Fruit fly (Drosophila melanogaster) whole organism, embryonic: ENCODE data around the gene CG34001.

Experiments
- ATbp ChIP-seq: fragments of 200-800 bp; sonication (Bioruptor generic); optimal IDR thresholded peaks from 2 replicates; lab custom pipeline; 2017; ENCODE audit warnings: missing biosample characterization, mild to moderate bottlenecking, missing genetic modification characterization, missing genetic modification reagents
- BEAF-32 ChIP-seq: fragments of 200-800 bp; sonication (Bioruptor generic); optimal IDR thresholded peaks from 3 replicates; lab custom pipeline; 2017; ENCODE audit warnings: missing biosample characterization, missing genetic modification characterization, mild to moderate bottlenecking, moderate library complexity, missing genetic modification reagents
- Blimp-1 ChIP-seq: fragments of 200-800 bp; sonication (Bioruptor generic); optimal IDR thresholded peaks from 3 replicates; lab custom pipeline; 2018; ENCODE audit warnings: missing biosample characterization, missing genetic modification characterization, mild to moderate bottlenecking, moderate library complexity, missing genetic modification reagents
- CG14667 ChIP-seq: fragments of 200-800 bp; sonication (Bioruptor generic); IDR thresholded peaks from 2 replicates; pipeline ENCODE4 v1.3.6; 2022; ENCODE audit warnings: missing biosample characterization, missing genetic modification characterization
- CG15696 ChIP-seq: fragments of 200-800 bp; sonication (Bioruptor generic); optimal IDR thresholded peaks from 2 replicates; lab custom pipeline; 2019; ENCODE audit warnings: missing biosample characterization, mild to moderate bottlenecking, missing genetic modification characterization, moderate library complexity
- CG17186 ChIP-seq: fragments of 200-800 bp; sonication (Bioruptor generic); optimal IDR thresholded peaks from 3 replicates; lab custom pipeline; 2017; ENCODE audit warnings: missing biosample characterization, missing genetic modification reagents, missing genetic modification characterization
- CG17568 ChIP-seq: fragments of 200-800 bp; sonication (Bioruptor generic); optimal IDR thresholded peaks from 2 replicates; lab custom pipeline; 2018; ENCODE audit warnings: missing biosample characterization, mild to moderate bottlenecking, missing genetic modification characterization, moderate library complexity
- CG17912 ChIP-seq: fragments of 200-800 bp; sonication (Bioruptor generic); optimal IDR thresholded peaks from 2 replicates; lab custom pipeline; 2018; ENCODE audit warnings: missing biosample characterization, mild to moderate bottlenecking, missing genetic modification characterization
- CG18619 ChIP-seq: fragments of 200-800 bp; sonication (Bioruptor generic); optimal IDR thresholded peaks from 3 replicates; lab custom pipeline; 2017; ENCODE audit warnings: missing biosample characterization, mild to moderate bottlenecking, missing genetic modification characterization
- CG30403 ChIP-seq: fragments of 200-800 bp; sonication (Bioruptor generic); optimal IDR thresholded peaks from 3 replicates; lab custom pipeline; 2016; ENCODE audit warnings: missing biosample characterization, missing genetic modification characterization
- CG31224 ChIP-seq: fragments of 200-800 bp; sonication (Bioruptor generic); IDR thresholded peaks from 2 replicates; pipeline ENCODE4 v1.3.6; 2022; ENCODE audit warnings: missing biosample characterization, missing genetic modification characterization
- CG4360 ChIP-seq: fragments of 200-800 bp; sonication (Bioruptor generic); IDR thresholded peaks from 2 replicates; pipeline ENCODE4 v1.3.6; 2022; ENCODE audit warnings: missing biosample characterization, missing genetic modification characterization
- CG4707 ChIP-seq: fragments of 200-800 bp; sonication (Bioruptor generic); optimal IDR thresholded peaks from 2 replicates; lab custom pipeline; 2018; ENCODE audit warnings: missing biosample characterization, mild to moderate bottlenecking, missing genetic modification characterization, moderate library complexity
- CG6175 ChIP-seq: fragments of 200-800 bp; sonication (Bioruptor generic); IDR thresholded peaks from 3 replicates; pipeline ENCODE4 v1.3.6; 2022; ENCODE audit warnings: missing biosample characterization, missing genetic modification characterization
- CG6683 ChIP-seq: fragments of 200-800 bp; sonication (Bioruptor generic); optimal IDR thresholded peaks from 2 replicates; lab custom pipeline; 2017; ENCODE audit warnings: missing biosample characterization, mild to moderate bottlenecking, missing genetic modification characterization, missing genetic modification reagents
- CG9215 ChIP-seq: fragments of 200-800 bp; sonication (Bioruptor generic); IDR thresholded peaks from 2 replicates; pipeline ENCODE4 v1.3.6; 2022; ENCODE audit warnings: missing biosample characterization, missing genetic modification characterization
- D19B ChIP-seq: fragments of 200-800 bp; sonication (Bioruptor generic); optimal IDR thresholded peaks from 2 replicates; lab custom pipeline; 2017; ENCODE audit warnings: missing biosample characterization, mild to moderate bottlenecking, missing genetic modification characterization
- Doc3 ChIP-seq: fragments of 200-800 bp; sonication (Bioruptor generic); IDR thresholded peaks from 3 replicates; pipeline ENCODE4 v1.3.6; 2022; ENCODE audit warnings: missing biosample characterization, missing genetic modification characterization; ENCODE audit not compliant: partially characterized antibody
- Ets97D ChIP-seq: fragments of 200-800 bp; sonication (Bioruptor generic); optimal IDR thresholded peaks from 3 replicates; lab custom pipeline; 2016; ENCODE audit warnings: missing biosample characterization, missing genetic modification characterization
- GATAe ChIP-seq: fragments of 200-800 bp; sonication (Bioruptor generic); conservative IDR thresholded peaks from 2 replicates; pipeline ENCODE4 v1.3.6; 2022; ENCODE audit warnings: missing biosample characterization, missing genetic modification characterization
- Gug ChIP-seq: fragments of 200-800 bp; sonication (Bioruptor generic); IDR thresholded peaks from 4 replicates; pipeline ENCODE4 v1.3.6; 2022; ENCODE audit warnings: missing biosample characterization, missing genetic modification characterization
- HLH4C ChIP-seq: fragments of 200-800 bp; sonication (Bioruptor generic); IDR thresholded peaks from 3 replicates; pipeline ENCODE4 v1.3.6; 2022; ENCODE audit warnings: missing biosample characterization, missing genetic modification characterization; ENCODE audit not compliant: partially characterized antibody
- HLH54F ChIP-seq: fragments of 200-800 bp; sonication (Bioruptor generic); optimal IDR thresholded peaks from 3 replicates; lab custom pipeline; 2016; ENCODE audit warnings: missing biosample characterization, missing genetic modification characterization
- HmgD ChIP-seq: fragments of 200-800 bp; sonication (Bioruptor generic); optimal IDR thresholded peaks from 3 replicates; lab custom pipeline; 2016; ENCODE audit warnings: missing biosample characterization, missing genetic modification characterization
- Hmx ChIP-seq: fragments of 200-800 bp; sonication (Bioruptor generic); optimal IDR thresholded peaks from 2 replicates; lab custom pipeline; 2016; ENCODE audit warnings: missing biosample characterization, missing genetic modification characterization
- Optix ChIP-seq: fragments of 200-800 bp; sonication (Bioruptor generic); IDR thresholded peaks from 3 replicates; pipeline ENCODE4 v1.3.6; 2022; ENCODE audit warnings: missing biosample characterization, missing genetic modification characterization
- Scr ChIP-seq: fragments of 200-800 bp; sonication (Bioruptor generic); IDR thresholded peaks from 2 replicates; pipeline ENCODE4 v1.3.6; 2022; ENCODE audit warnings: missing biosample characterization, missing genetic modification characterization; ENCODE audit not compliant: partially characterized antibody
- Taf1 ChIP-seq: fragments of 200-800 bp; sonication (Bioruptor generic); IDR thresholded peaks from 2 replicates; pipeline ENCODE4 v1.3.6; 2022; ENCODE audit warnings: missing biosample characterization, missing genetic modification characterization
- bab2 ChIP-seq: fragments of 200-800 bp; sonication (Bioruptor generic); optimal IDR thresholded peaks from 2 replicates; lab custom pipeline; 2016; ENCODE audit warnings: missing biosample characterization, missing genetic modification characterization
- cad ChIP-seq: fragments of >200 bp; optimal IDR thresholded peaks from 2 replicates; lab custom pipeline; 2017; ENCODE audit warnings: missing biosample characterization, missing genetic modification characterization
- cg ChIP-seq: fragments of 200-800 bp; sonication (Bioruptor generic); optimal IDR thresholded peaks from 3 replicates; lab custom pipeline; 2019; ENCODE audit warnings: missing biosample characterization, mild to moderate bottlenecking, missing genetic modification characterization, moderate library complexity
- chn ChIP-seq: fragments of 200-800 bp; sonication (Bioruptor generic); optimal IDR thresholded peaks from 2 replicates; lab custom pipeline; 2016; ENCODE audit warnings: missing biosample characterization, missing genetic modification characterization
- corto ChIP-seq: fragments of 200-800 bp; sonication (Bioruptor generic); optimal IDR thresholded peaks from 2 replicates; lab custom pipeline; 2016; ENCODE audit warnings: missing biosample characterization, mild to moderate bottlenecking, missing genetic modification characterization, moderate library complexity
- dmrt11E ChIP-seq: fragments of 200-800 bp; sonication (Bioruptor generic); optimal IDR thresholded peaks from 3 replicates; lab custom pipeline; 2018; ENCODE audit warnings: missing biosample characterization, mild to moderate bottlenecking, missing genetic modification characterization, moderate library complexity
- gro ChIP-seq: fragments of 200-800 bp; sonication (Bioruptor generic); optimal IDR thresholded peaks from 2 replicates; lab custom pipeline; 2016; ENCODE audit warnings: missing biosample characterization, missing genetic modification characterization
- ind ChIP-seq: fragments of 200-800 bp; sonication (Bioruptor generic); optimal IDR thresholded peaks from 3 replicates; lab custom pipeline; 2016; ENCODE audit warnings: missing biosample characterization, missing genetic modification characterization
- kah ChIP-seq: fragments of 200-800 bp; sonication (Bioruptor generic); optimal IDR thresholded peaks from 2 replicates; lab custom pipeline; 2018; ENCODE audit warnings: missing biosample characterization, mild to moderate bottlenecking, missing genetic modification characterization
- mam ChIP-seq: fragments of 200-800 bp; sonication (Bioruptor generic); optimal IDR thresholded peaks from 3 replicates; lab custom pipeline; 2016; ENCODE audit warnings: missing biosample characterization, missing genetic modification characterization
- mld ChIP-seq: fragments of 200-800 bp; sonication (Bioruptor generic); IDR thresholded peaks from 3 replicates; pipeline ENCODE4 v1.3.6; 2022; ENCODE audit warnings: missing biosample characterization, missing genetic modification characterization; ENCODE audit not compliant: partially characterized antibody
- nom ChIP-seq: fragments of 200-800 bp; sonication (Bioruptor generic); optimal IDR thresholded peaks from 2 replicates; lab custom pipeline; 2017; ENCODE audit warnings: missing biosample characterization, missing genetic modification characterization, mild to moderate bottlenecking, moderate library complexity, missing genetic modification reagents
- pita ChIP-seq: fragments of 200-800 bp; sonication (Bioruptor generic); optimal IDR thresholded peaks from 2 replicates; lab custom pipeline; 2017; ENCODE audit warnings: missing biosample characterization, mild to moderate bottlenecking, missing genetic modification characterization
- pum ChIP-seq: fragments of 200-800 bp; sonication (Bioruptor generic); optimal IDR thresholded peaks from 2 replicates; lab custom pipeline; 2016; ENCODE audit warnings: missing biosample characterization, missing genetic modification characterization
- rib ChIP-seq: fragments of 200-800 bp; sonication (Bioruptor generic); IDR thresholded peaks from 2 replicates; pipeline ENCODE4 v1.3.6; 2022; ENCODE audit warnings: missing biosample characterization, missing genetic modification characterization
- sens-2 ChIP-seq: fragments of 200-800 bp; sonication (Bioruptor generic); IDR thresholded peaks from 2 replicates; pipeline ENCODE4 v1.3.6; 2022; ENCODE audit warnings: missing biosample characterization, missing genetic modification characterization
- sima ChIP-seq: fragments of 200-800 bp; sonication (Bioruptor generic); optimal IDR thresholded peaks from 2 replicates; lab custom pipeline; 2016; ENCODE audit warnings: missing biosample characterization, missing genetic modification characterization
- ssp ChIP-seq: fragments of 200-800 bp; sonication (Bioruptor generic); IDR thresholded peaks from 2 replicates; pipeline ENCODE4 v1.3.6; 2022; ENCODE audit warnings: missing biosample characterization, missing genetic modification characterization
- trh ChIP-seq: fragments of 200-800 bp; sonication (Bioruptor generic); optimal IDR thresholded peaks from 2 replicates; lab custom pipeline; 2016; ENCODE audit warnings: missing biosample characterization, missing genetic modification characterization
- yki ChIP-seq: fragments of >200 bp; optimal IDR thresholded peaks from 3 replicates; lab custom pipeline; 2018
- zfh1 ChIP-seq: fragments of 200-800 bp; sonication (Bioruptor generic); IDR thresholded peaks from 3 replicates; pipeline ENCODE4 v1.3.6; 2022; ENCODE audit warnings: missing biosample characterization, missing genetic modification characterization
- zfh2 ChIP-seq: fragments of 200-800 bp; sonication (Bioruptor generic); optimal IDR thresholded peaks from 2 replicates; lab custom pipeline; 2016; ENCODE audit warnings: missing biosample characterization, missing genetic modification characterization

Gene CG34001

DNA sequence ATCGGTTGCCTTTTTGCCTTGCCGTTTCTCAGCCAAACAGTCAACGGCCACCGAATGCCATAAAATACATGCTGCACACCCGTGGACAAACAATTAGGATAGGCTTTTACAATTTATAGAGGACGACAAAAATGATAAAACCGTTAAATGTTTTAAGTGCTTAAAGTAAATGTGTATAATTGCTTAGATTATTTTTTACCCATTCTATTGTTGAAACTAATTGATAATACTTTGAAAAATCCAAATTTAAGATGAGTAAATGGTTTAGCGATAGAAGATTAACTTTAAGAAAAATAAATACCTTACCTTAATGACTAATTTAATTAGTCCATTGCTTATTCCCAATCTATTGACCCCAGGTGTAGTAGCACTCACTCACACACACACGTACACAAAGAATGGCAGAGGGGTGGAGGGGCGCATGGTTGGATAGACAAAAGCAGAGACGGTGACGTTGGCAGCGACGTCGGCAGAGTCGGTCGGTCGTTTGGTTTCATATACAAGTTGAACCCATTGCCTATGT is 47.7 kb downstream of the CG34001 start (continued):
- TF ChIP-seq CG30403 (GFP tag; lab: Kevin White, UChicago) (peak; percentile 98), Ets97D (peak; percentile 68), chn (GFP tag; lab: Kevin White, UChicago) (peak; percentile 87), corto (no peak), kah (GFP tag; lab: Kevin White, UChicago) (peak; percentile 83), CG17568 (GFP tag; lab: Kevin White, UChicago) (peak; percentile 88), mam (GFP tag; lab: Kevin White, UChicago) (peak; percentile 88), CG4360 (GFP tag; lab: Robert Waterston, UW) (peak; percentile 72), cg (GFP tag; lab: Kevin White, UChicago) (peak; percentile 90), bab2 (GFP tag; lab: Kevin White, UChicago) (peak; percentile 88), pita (no peak), ssp (peak; percentile 85), Optix (GFP tag; lab: Robert Waterston, UW) (no peak), zfh2 (GFP tag; lab: Kevin White, UChicago) (peak; percentile 90), Taf1 (GFP tag; lab: Robert Waterston, UW) (peak; percentile 74; the same call in 1 of the 2 replicates), cad (no peak), rib (peak; percentile 85), ind (GFP tag; lab: Kevin White, UChicago) (peak; percentile 86), CG17912 (GFP tag; lab: Kevin White, UChicago) (peak; percentile 65), Scr (GFP tag; lab: Robert Waterston, UW) (0 out of 2 replicates have a peak, but pooled peaks have one; percentile 13), CG6175 (GFP tag; lab: Robert Waterston, UW) (peak; percentile 79; the same call in 2 of the 3 replicates), trh (peak; percentile 85), BEAF-32 (peak; percentile 6), yki (peak; percentile 42), HmgD (GFP tag; lab: Kevin White, UChicago) (peak; percentile 60), CG4707 (peak; percentile 80), dmrt11E (tag; lab: Kevin White, UChicago) (peak; percentile 92), mld (no peak), CG9215 (GFP tag; lab: Robert Waterston, UW) (peak; percentile 91), ATbp (GFP tag; lab: Kevin White, UChicago) (peak; percentile 95), Gug (peak; percentile 80; the same call in 3 of the 4 replicates), pum (peak; percentile 91), GATAe (GFP tag; lab: Robert Waterston, UW) (peak; percentile 69), HLH4C (GFP tag; lab: Robert Waterston, UW) (no peak), nom (peak; percentile 78), CG6683 (GFP tag; lab: Kevin White, UChicago) (peak; percentile 92), gro (GFP tag; lab: Kevin White, UChicago) (peak; percentile 85), Blimp-1 (GFP tag; lab: Kevin White, UChicago) (peak; percentile 90), sima (GFP tag; lab: Kevin White, UChicago) (peak; percentile 79), sens-2 (GFP tag; lab: Robert Waterston, UW) (peak; percentile 86), D19B (peak; percentile 83), zfh1 (GFP tag; lab: Robert Waterston, UW) (peak; percentile 87), CG17186 (GFP tag; lab: Kevin White, UChicago) (peak; percentile 2), Hmx (GFP tag; lab: Kevin White, UChicago) (peak; percentile 83), CG18619 (GFP tag; lab: Kevin White, UChicago) (peak; percentile 94), CG15696 (tag; lab: Kevin White, UChicago) (peak; percentile 92), CG31224 (peak; percentile 88), HLH54F (peak; percentile 86), CG14667 (peak; percentile 91), Doc3 (GFP tag; lab: Robert Waterston, UW) (no peak)
